Worm (Caenorhabditis elegans): ENCODE measurements around the gene F58E6.6.

DNA sequence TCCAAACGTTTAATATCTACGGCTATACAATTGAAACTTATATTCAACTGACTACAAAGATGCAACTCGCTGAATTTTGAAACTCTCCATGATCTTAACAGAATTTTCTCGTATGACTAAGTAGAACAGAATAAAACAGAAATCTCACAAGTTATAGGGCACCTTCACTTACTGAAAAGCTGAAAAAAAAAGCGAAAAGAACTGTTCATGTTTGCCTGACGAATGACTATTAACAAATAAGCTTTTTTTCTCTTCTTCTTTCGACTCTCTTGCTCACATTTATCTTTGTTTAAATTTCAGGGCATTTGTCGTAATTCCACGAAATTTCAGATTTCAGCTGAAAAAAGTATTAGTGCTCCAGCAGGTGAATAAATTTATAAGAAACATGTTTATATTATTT, 50.1 kb downstream of the F58E6.6 start, which contains the start of gene xbx-6:
- TF ChIP-seq lin-11 (tag; optimal IDR thresholded peaks at IDR 0.05) (no peak), rnt-1 (tag; optimal IDR thresholded peaks at IDR 0.05) (no peak), syd-9 (tag; optimal IDR thresholded peaks at IDR 0.05) (no peak), pha-4 (tag; optimal IDR thresholded peaks at IDR 0.05) (no peak), lim-6 (tag; optimal IDR thresholded peaks at IDR 0.05) (no peak)

Data from whole organism, late embryonic.